Worm (Caenorhabditis elegans) whole organism, late embryonic: ENCODE results near the gene F55G1.7.

ENCODE experiments used
- F13H6.1 ChIP-seq: sonication (generic microtip); optimal IDR thresholded peaks from 2 replicates; lab custom pipeline; 2016; ENCODE audit warnings: missing genetic modification characterization, missing compliant biosample characterization
- K02D7.2 ChIP-seq: sonication (generic microtip); optimal IDR thresholded peaks from 2 replicates; lab custom pipeline; 2017; ENCODE audit warnings: mild to moderate bottlenecking, missing genetic modification characterization, missing compliant biosample characterization
- K09A11.1 ChIP-seq: sonication (generic microtip); optimal IDR thresholded peaks from 2 replicates; lab custom pipeline; 2017; ENCODE audit warnings: antibody characterized with exemption, mild to moderate bottlenecking, missing genetic modification characterization, missing compliant biosample characterization; ENCODE audit not compliant: insufficient read depth
- ama-1 ChIP-seq: fragments of 150-350 bp; optimal IDR thresholded peaks from 2 replicates; lab custom pipeline; 2014
- ceh-18 ChIP-seq: sonication (generic microtip); optimal IDR thresholded peaks from 2 replicates; lab custom pipeline; 2016; ENCODE audit warnings: missing genetic modification characterization, missing compliant biosample characterization
- ceh-30 ChIP-seq: fragments of 150-350 bp; optimal IDR thresholded peaks from 2 replicates; lab custom pipeline; 2014; ENCODE audit warnings: missing biosample characterization, missing genetic modification characterization
- ceh-31 ChIP-seq: sonication (generic microtip); optimal IDR thresholded peaks from 2 replicates; lab custom pipeline; 2016; ENCODE audit warnings: missing genetic modification characterization, missing compliant biosample characterization
- ceh-34 ChIP-seq: sonication (generic microtip); optimal IDR thresholded peaks from 2 replicates; lab custom pipeline; 2016; ENCODE audit warnings: mild to moderate bottlenecking, missing genetic modification characterization, missing compliant biosample characterization
- ceh-9 ChIP-seq: sonication (generic microtip); optimal IDR thresholded peaks from 2 replicates; lab custom pipeline; 2016; ENCODE audit warnings: mild to moderate bottlenecking, missing genetic modification characterization, inconsistent platforms, missing compliant biosample characterization
- che-1 ChIP-seq: sonication (generic microtip); optimal IDR thresholded peaks from 2 replicates; lab custom pipeline; 2016; ENCODE audit warnings: mild to moderate bottlenecking, missing genetic modification characterization, missing compliant biosample characterization
- dmd-4 ChIP-seq: sonication (generic microtip); optimal IDR thresholded peaks from 2 replicates; lab custom pipeline; 2016; ENCODE audit warnings: borderline replicate concordance, missing genetic modification characterization, missing compliant biosample characterization
- dve-1 ChIP-seq: sonication (generic microtip); optimal IDR thresholded peaks from 2 replicates; lab custom pipeline; 2017; ENCODE audit warnings: antibody characterized with exemption, mild to moderate bottlenecking, missing genetic modification characterization, missing compliant biosample characterization
- gmeb-2 ChIP-seq: sonication (generic microtip); optimal IDR thresholded peaks from 2 replicates; lab custom pipeline; 2016; ENCODE audit warnings: missing genetic modification characterization, inconsistent platforms, missing compliant biosample characterization
- hlh-15 ChIP-seq: sonication (generic microtip); optimal IDR thresholded peaks from 2 replicates; lab custom pipeline; 2016; ENCODE audit warnings: missing genetic modification characterization, missing compliant biosample characterization
- hlh-6 ChIP-seq: sonication (generic microtip); optimal IDR thresholded peaks from 2 replicates; lab custom pipeline; 2016; ENCODE audit warnings: missing genotype, missing genetic modification characterization, missing compliant biosample characterization
- hlh-8 ChIP-seq: sonication (generic microtip); optimal IDR thresholded peaks from 2 replicates; lab custom pipeline; 2016; ENCODE audit warnings: missing genotype, missing genetic modification characterization, missing compliant biosample characterization
- lim-6 ChIP-seq: sonication (generic microtip); optimal IDR thresholded peaks from 2 replicates; lab custom pipeline; 2016; ENCODE audit warnings: missing genetic modification characterization, missing compliant biosample characterization
- madf-2 ChIP-seq: sonication (generic microtip); optimal IDR thresholded peaks from 2 replicates; lab custom pipeline; 2017; ENCODE audit warnings: missing genetic modification characterization, missing compliant biosample characterization
- nhr-11 ChIP-seq: fragments of 150-350 bp; optimal IDR thresholded peaks from 2 replicates; lab custom pipeline; 2014; ENCODE audit warnings: missing biosample characterization, missing genetic modification characterization
- pax-1 ChIP-seq: fragments of 150-350 bp; optimal IDR thresholded peaks from 2 replicates; lab custom pipeline; 2014; ENCODE audit warnings: missing biosample characterization, missing genetic modification characterization
- pha-4 ChIP-seq: fragments of 150-350 bp; optimal IDR thresholded peaks from 2 replicates; lab custom pipeline; 2018; ENCODE audit warnings: missing biosample characterization, missing genetic modification reagents, missing genetic modification characterization
- ref-2 ChIP-seq: sonication (generic microtip); optimal IDR thresholded peaks from 2 replicates; lab custom pipeline; 2016; ENCODE audit warnings: missing genetic modification characterization, missing compliant biosample characterization
- rnt-1 ChIP-seq: sonication (generic microtip); optimal IDR thresholded peaks from 2 replicates; lab custom pipeline; 2016; ENCODE audit warnings: missing genetic modification characterization, missing compliant biosample characterization
- sdc-2 ChIP-seq: sonication (generic microtip); optimal IDR thresholded peaks from 2 replicates; lab custom pipeline; 2016; ENCODE audit warnings: missing genotype, missing genetic modification characterization, missing compliant biosample characterization
- sox-2 ChIP-seq: fragments of 200-800 bp; sonication (Bioruptor generic); IDR thresholded peaks from 2 replicates; pipeline ENCODE4 v1.3.6; 2022; ENCODE audit warnings: missing genetic modification reagents, missing genetic modification characterization, missing compliant biosample characterization
- sox-4 ChIP-seq: sonication (generic microtip); optimal IDR thresholded peaks from 2 replicates; lab custom pipeline; 2017; ENCODE audit warnings: mild to moderate bottlenecking, missing genetic modification characterization, inconsistent platforms, missing compliant biosample characterization
- syd-9 ChIP-seq: sonication (generic microtip); optimal IDR thresholded peaks from 2 replicates; lab custom pipeline; 2016; ENCODE audit warnings: mild to moderate bottlenecking, missing genetic modification characterization, moderate library complexity, missing compliant biosample characterization
- tbx-7 ChIP-seq: sonication (generic microtip); optimal IDR thresholded peaks from 2 replicates; lab custom pipeline; 2016; ENCODE audit warnings: missing genotype, missing genetic modification characterization, missing compliant biosample characterization
- unc-3 ChIP-seq, 2 experiments: fragments of 200-800 bp in 1 of 2; sonication (Bioruptor generic) in 1 of 2; sonication (generic microtip) in 1 of 2; conservative IDR thresholded peaks in 1 of 2; optimal IDR thresholded peaks in 1 of 2; 2 replicates each; pipeline versions ENCODE4 v1.3.6 to Lab custom; 2016 to 2022; ENCODE audit warnings: missing compliant biosample characterization in 2 of 2, missing genetic modification characterization in 2 of 2, missing genetic modification reagents in 1 of 2
- unc-42 ChIP-seq: sonication (generic microtip); optimal IDR thresholded peaks from 2 replicates; lab custom pipeline; 2016; ENCODE audit warnings: missing genotype, missing genetic modification characterization, missing compliant biosample characterization
- unc-86 ChIP-seq: sonication (generic microtip); optimal IDR thresholded peaks from 2 replicates; lab custom pipeline; 2016; ENCODE audit warnings: missing genetic modification characterization, missing compliant biosample characterization
- zip-5 ChIP-seq: sonication (generic microtip); optimal IDR thresholded peaks from 2 replicates; lab custom pipeline; 2016; ENCODE audit warnings: missing genetic modification characterization, missing compliant biosample characterization

Gene F55G1.7

DNA sequence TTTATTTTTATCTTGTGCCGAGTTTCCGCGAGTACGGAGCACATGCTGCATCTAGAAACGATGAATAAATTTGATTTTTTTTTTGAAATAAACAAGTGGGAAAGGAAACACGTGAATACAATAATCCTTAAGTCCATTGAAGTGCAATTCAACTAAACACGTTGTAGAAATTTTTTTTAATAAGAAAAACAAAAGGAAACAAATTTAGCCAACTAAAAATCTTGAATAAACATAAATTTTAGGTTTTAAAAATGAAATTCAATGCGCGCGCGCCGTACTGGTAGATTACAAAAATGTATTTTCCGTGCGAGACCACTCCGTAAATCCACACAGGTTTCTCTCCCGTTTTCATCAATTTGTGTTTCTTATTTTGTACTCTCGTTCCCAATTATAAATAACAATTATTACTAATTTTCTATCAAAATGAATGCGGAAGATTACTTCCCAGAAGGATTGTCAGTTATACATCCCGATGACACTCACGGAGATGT lies 3.6 kb upstream of the F55G1.7 start, which contains the start of the genes plk-3 and F55G1.6:
Gene plk-3 (minus strand): TSS at position 51 of the 491 bp plus-strand sequence.
Gene F55G1.6 (plus strand): TSS at position 359 of the 491 bp plus-strand sequence.
- no peak for TF ChIP-seq gmeb-2
- no peak for TF ChIP-seq hlh-6 (tag; lab: Kevin White, UChicago)
- TF ChIP-seq che-1 = no peak

DNA sequence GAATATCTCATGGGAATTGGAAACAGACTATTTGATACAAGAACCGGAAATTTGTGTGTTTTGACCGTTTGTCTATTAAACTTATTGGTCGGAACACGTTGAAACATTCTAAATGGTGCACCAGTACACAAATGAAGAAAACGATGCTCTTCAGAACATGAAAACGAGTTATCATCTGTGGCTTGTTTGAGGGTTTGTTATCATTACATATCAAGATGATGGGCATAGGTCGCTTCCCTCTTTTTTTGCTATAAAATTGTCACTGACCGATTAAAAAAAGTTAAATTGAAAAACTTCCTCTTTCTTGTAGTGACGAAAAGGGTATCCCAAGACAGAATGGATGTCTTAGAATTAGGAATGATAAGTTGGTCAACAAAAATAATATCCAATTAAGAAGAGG lies 994 bp downstream of the F55G1.7 start:
- TF ChIP-seq nhr-11 (tag; lab: Kevin White, UChicago) = no peak
- TF ChIP-seq madf-2 (tag; lab: Kevin White, UChicago) = no peak
- no peak for TF ChIP-seq F13H6.1 (tag; lab: Kevin White, UChicago)
- TF ChIP-seq hlh-8 (tag; lab: Kevin White, UChicago) = no peak
- no peak for TF ChIP-seq unc-3 (GFP tag; conservative IDR thresholded peaks at IDR 0.05; lab: Robert Waterston, UW)
- TF ChIP-seq unc-3 (tag; optimal IDR thresholded peaks at IDR 0.05; lab: Kevin White, UChicago) = no peak

DNA sequence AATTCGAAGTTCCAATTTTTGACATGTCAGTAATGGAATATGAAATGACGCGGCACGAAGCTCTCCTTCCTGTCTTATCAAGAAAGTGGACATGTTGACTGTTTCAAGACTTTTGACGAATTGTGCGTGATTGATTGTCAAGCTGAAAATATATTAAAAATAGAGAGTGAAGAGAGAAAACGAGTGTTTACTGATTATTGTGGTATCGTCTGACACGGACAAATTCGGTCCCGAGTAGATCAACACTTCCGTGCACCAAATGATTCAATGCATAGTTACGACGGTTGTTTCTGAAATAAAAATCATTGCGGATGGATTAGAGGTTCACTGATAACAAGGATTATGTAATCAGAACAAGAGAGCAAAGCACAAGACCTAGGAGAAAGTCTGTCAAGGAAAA lies 2.5 kb downstream of the F55G1.7 start:
- no peak for TF ChIP-seq pha-4
- TF ChIP-seq zip-5 (tag; lab: Kevin White, UChicago) = no peak
- TF ChIP-seq ref-2 = no peak
- TF ChIP-seq unc-3 (GFP tag; conservative IDR thresholded peaks at IDR 0.05; lab: Robert Waterston, UW) = no peak
- no peak for TF ChIP-seq unc-3 (tag; optimal IDR thresholded peaks at IDR 0.05; lab: Kevin White, UChicago)
- TF ChIP-seq ceh-34 = no peak
- no peak for TF ChIP-seq dve-1
- TF ChIP-seq hlh-15 = no peak

DNA sequence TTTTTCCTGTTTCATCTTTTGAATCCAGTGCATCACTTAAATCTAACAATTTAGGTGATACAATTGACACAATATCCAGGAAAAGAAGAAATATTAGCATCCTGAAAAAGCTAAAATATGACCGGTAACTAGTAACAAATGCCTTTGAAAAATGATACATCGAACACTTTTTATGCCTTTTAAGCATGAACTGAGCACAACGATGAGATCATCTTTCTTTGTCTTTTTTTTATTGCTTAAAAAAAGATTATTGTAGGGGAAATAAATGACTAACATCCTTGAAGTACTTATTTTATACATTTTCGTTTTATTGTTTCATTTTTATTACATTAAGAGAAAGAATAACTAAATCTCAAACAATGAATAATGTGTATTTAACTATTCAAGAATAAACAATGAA lies 3.8 kb downstream of the F55G1.7 start, which contains the start of gene F13B6.3:
Gene F13B6.3 (minus strand): TSS at position 101 of the 400 bp plus-strand sequence.
- no peak for TF ChIP-seq ama-1 (lab: Kevin White, UChicago)
- TF ChIP-seq lim-6 = no peak
- TF ChIP-seq rnt-1 (tag; lab: Kevin White, UChicago) = no peak
- TF ChIP-seq sdc-2 (tag; lab: Kevin White, UChicago) = no peak
- no peak for TF ChIP-seq gmeb-2
- no peak for TF ChIP-seq unc-86 (tag; lab: Kevin White, UChicago)
- no peak for TF ChIP-seq unc-3 (GFP tag; conservative IDR thresholded peaks at IDR 0.05; lab: Robert Waterston, UW)
- no peak for TF ChIP-seq unc-3 (tag; optimal IDR thresholded peaks at IDR 0.05; lab: Kevin White, UChicago)
- TF ChIP-seq unc-42 (tag; lab: Kevin White, UChicago) = no peak
- no peak for TF ChIP-seq sox-4
- TF ChIP-seq dmd-4 = no peak
- no peak for TF ChIP-seq ceh-30 (tag; lab: Kevin White, UChicago)
- no peak for TF ChIP-seq ceh-31
- no peak for TF ChIP-seq pax-1 (tag; lab: Kevin White, UChicago)
- no peak for TF ChIP-seq ceh-9

DNA sequence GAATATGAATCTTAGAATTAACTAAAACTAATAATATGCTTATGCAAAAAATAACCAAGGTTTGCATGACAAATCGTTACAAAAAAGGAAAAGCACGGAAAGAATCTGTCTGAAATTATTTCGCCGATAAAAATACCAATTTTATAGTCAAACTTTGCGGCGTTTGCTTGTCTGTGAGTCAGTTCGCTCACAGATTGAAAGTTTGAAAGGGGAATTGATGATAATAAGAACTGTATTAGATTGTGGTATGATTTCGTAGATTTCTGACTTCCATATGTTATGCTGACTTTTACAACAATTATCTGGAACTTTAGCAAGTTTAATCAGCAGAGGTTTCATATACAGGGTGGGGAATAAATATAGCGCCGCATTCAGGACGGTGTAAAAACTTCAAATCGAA lies 9.4 kb downstream of the F55G1.7 start, which contains the start of gene F13B6.2:
Gene F13B6.2 (minus strand): TSS at position 101 of the 400 bp plus-strand sequence.
- no peak for TF ChIP-seq syd-9 (tag; lab: Kevin White, UChicago)

DNA sequence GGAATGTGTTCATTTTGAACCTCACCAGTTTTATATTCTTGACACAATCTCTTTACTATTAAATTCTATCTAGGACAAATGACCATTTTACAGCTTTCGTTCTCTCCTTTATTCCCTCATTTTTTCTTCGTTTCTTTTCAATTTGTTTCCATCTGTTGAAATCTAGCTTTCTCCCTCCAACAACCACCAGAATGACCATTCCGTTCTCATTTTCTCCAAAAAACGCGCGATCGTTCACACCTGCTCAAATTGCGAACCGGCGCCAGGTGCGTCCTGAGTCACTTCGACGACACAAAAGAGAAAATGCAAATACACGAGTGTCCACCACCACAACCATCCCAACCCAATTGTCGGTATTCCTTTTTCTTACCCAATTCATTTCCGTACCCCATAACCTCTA lies 13.4 kb downstream of the F55G1.7 start, which contains the start of gene F13B6.1:
Gene F13B6.1 (plus strand): TSS at position 301 of the 400 bp plus-strand sequence.
- no peak for TF ChIP-seq nhr-11 (tag; lab: Kevin White, UChicago)
- TF ChIP-seq ceh-18 (tag; lab: Kevin White, UChicago) = no peak
- TF ChIP-seq hlh-6 (tag; lab: Kevin White, UChicago) = no peak
- no peak for TF ChIP-seq sox-2 (GFP tag; lab: Robert Waterston, UW)
- TF ChIP-seq K02D7.2 (tag; lab: Kevin White, UChicago) = no peak
- no peak for TF ChIP-seq tbx-7 (tag; lab: Kevin White, UChicago)
- no peak for TF ChIP-seq madf-2 (tag; lab: Kevin White, UChicago)
- no peak for TF ChIP-seq K09A11.1 (tag; lab: Kevin White, UChicago)
- TF ChIP-seq, all 69 proteins: peak for 0
